Worm (Caenorhabditis elegans) whole organism, L1 larva: ENCODE results near the gene nars-2.

Experiments
- C04F5.9 ChIP-seq: sonication (generic microtip); optimal IDR thresholded peaks from 2 replicates; lab custom pipeline; 2016; ENCODE audit warnings: missing genetic modification characterization, missing compliant biosample characterization
- C16A3.4 ChIP-seq: fragments of 150-350 bp; optimal IDR thresholded peaks from 2 replicates; lab custom pipeline; 2014; ENCODE audit warnings: missing biosample characterization, missing genetic modification characterization
- F16B12.6 ChIP-seq: fragments of 150-350 bp; optimal IDR thresholded peaks from 2 replicates; lab custom pipeline; 2014; ENCODE audit warnings: missing biosample characterization, missing genetic modification characterization
- alr-1 ChIP-seq: fragments of 200-800 bp; sonication (Bioruptor generic); optimal IDR thresholded peaks from 2 replicates; lab custom pipeline; 2018; ENCODE audit warnings: borderline replicate concordance, mild to moderate bottlenecking, missing genetic modification characterization, missing compliant biosample characterization
- blmp-1 ChIP-seq: fragments of 150-350 bp; optimal IDR thresholded peaks from 2 replicates; lab custom pipeline; 2014; ENCODE audit warnings: missing biosample characterization, missing genetic modification characterization
- ceh-63 ChIP-seq: fragments of 200-800 bp; sonication (Bioruptor generic); optimal IDR thresholded peaks from 2 replicates; lab custom pipeline; 2018; ENCODE audit warnings: mild to moderate bottlenecking, missing genetic modification characterization, missing compliant biosample characterization
- ceh-8 ChIP-seq: fragments of 200-800 bp; sonication (Bioruptor generic); optimal IDR thresholded peaks from 2 replicates; lab custom pipeline; 2018; ENCODE audit warnings: mild to moderate bottlenecking, missing genetic modification characterization, moderate library complexity, missing compliant biosample characterization
- ceh-88 ChIP-seq: fragments of 200-800 bp; sonication (Bioruptor generic); IDR thresholded peaks from 2 replicates; pipeline ENCODE4 v1.3.6; 2022; ENCODE audit warnings: missing genetic modification characterization, missing compliant biosample characterization
- ceh-90 ChIP-seq: sonication (generic microtip); optimal IDR thresholded peaks from 2 replicates; lab custom pipeline; 2016; ENCODE audit warnings: missing genetic modification characterization, missing compliant biosample characterization
- dpl-1 ChIP-seq, 3 experiments: fragments of 150-350 bp in 2 of 3; sonication (generic microtip) in 1 of 3; optimal IDR thresholded peaks; 2 replicates each; lab custom pipeline; 2014 to 2017; ENCODE audit warnings: missing biosample characterization in 3 of 3, missing genetic modification characterization in 3 of 3, missing genetic modification reagents in 3 of 3
- dsc-1 ChIP-seq: sonication (generic microtip); optimal IDR thresholded peaks from 2 replicates; lab custom pipeline; 2016; ENCODE audit warnings: mild to moderate bottlenecking, missing genetic modification characterization, missing compliant biosample characterization
- efl-1 ChIP-seq, 4 experiments: fragments of 150-350 bp; optimal IDR thresholded peaks in 3 of 4; peaks in 1 of 4; 1 replicate in 1 of 4; 2 replicates in 3 of 4; lab custom pipeline; 2014; ENCODE audit warnings: missing biosample characterization in 2 of 4, missing genetic modification characterization in 2 of 4, missing genetic modification reagents in 2 of 4
- egl-13 ChIP-seq: sonication (generic microtip); optimal IDR thresholded peaks from 2 replicates; lab custom pipeline; 2016; ENCODE audit warnings: missing genotype, missing genetic modification reagents, missing genetic modification characterization, missing compliant biosample characterization
- egl-27 ChIP-seq, 2 experiments: fragments of 150-350 bp in 1 of 2; sonication (generic microtip); optimal IDR thresholded peaks; 3 replicates each; lab custom pipeline; 2017 to 2018; ENCODE audit warnings: missing biosample characterization in 2 of 2, missing genetic modification characterization in 2 of 2, missing genetic modification reagents in 2 of 2
- fkh-10 ChIP-seq: sonication (generic microtip); optimal IDR thresholded peaks from 2 replicates; lab custom pipeline; 2017; ENCODE audit warnings: missing biosample characterization, missing genetic modification reagents, missing genetic modification characterization
- fkh-4 ChIP-seq: sonication (generic microtip); optimal IDR thresholded peaks from 2 replicates; lab custom pipeline; 2016; ENCODE audit warnings: missing compliant biosample characterization, missing genetic modification characterization, borderline replicate concordance
- fkh-8 ChIP-seq: sonication (generic microtip); optimal IDR thresholded peaks from 2 replicates; lab custom pipeline; 2016; ENCODE audit warnings: mild to moderate bottlenecking, missing genetic modification characterization, missing compliant biosample characterization
- irx-1 ChIP-seq: sonication (generic microtip); optimal IDR thresholded peaks from 2 replicates; lab custom pipeline; 2016; ENCODE audit warnings: missing genetic modification characterization, missing compliant biosample characterization
- jun-1 ChIP-seq: fragments of 150-350 bp; optimal IDR thresholded peaks from 2 replicates; lab custom pipeline; 2014; ENCODE audit warnings: missing biosample characterization, missing genetic modification reagents, missing genetic modification characterization
- lin-13 ChIP-seq: fragments of 150-350 bp; optimal IDR thresholded peaks from 2 replicates; lab custom pipeline; 2014; ENCODE audit warnings: missing biosample characterization, missing genetic modification reagents, missing genetic modification characterization
- lin-35 ChIP-seq, 2 experiments: fragments of 150-350 bp; optimal IDR thresholded peaks; 2 replicates each; lab custom pipeline; 2014; ENCODE audit warnings: missing biosample characterization in 2 of 2, missing genetic modification characterization in 2 of 2, missing genetic modification reagents in 2 of 2
- lsy-2 ChIP-seq, 2 experiments: fragments of 150-350 bp; optimal IDR thresholded peaks; 2 replicates each; lab custom pipeline; 2014; ENCODE audit warnings: missing biosample characterization in 2 of 2, missing genetic modification characterization in 2 of 2
- mab-9 ChIP-seq: fragments of 200-800 bp; sonication (Bioruptor generic); IDR thresholded peaks from 2 replicates; pipeline ENCODE4 v1.3.6; 2022; ENCODE audit warnings: missing genetic modification reagents, missing genetic modification characterization, missing compliant biosample characterization
- mep-1 ChIP-seq: fragments of 150-350 bp; optimal IDR thresholded peaks from 2 replicates; lab custom pipeline; 2014; ENCODE audit warnings: missing biosample characterization, missing genetic modification characterization
- nhr-28 ChIP-seq: fragments of 150-350 bp; optimal IDR thresholded peaks from 2 replicates; lab custom pipeline; 2014; ENCODE audit warnings: missing biosample characterization, missing genetic modification characterization
- snpc-4 ChIP-seq: fragments of 150-350 bp; optimal IDR thresholded peaks from 2 replicates; lab custom pipeline; 2014; ENCODE audit warnings: missing biosample characterization, missing genetic modification characterization
- sox-4 ChIP-seq: sonication (generic microtip); optimal IDR thresholded peaks from 2 replicates; lab custom pipeline; 2016; ENCODE audit warnings: missing genetic modification characterization, missing compliant biosample characterization
- sptf-1 ChIP-seq: fragments of 150-350 bp; optimal IDR thresholded peaks from 2 replicates; lab custom pipeline; 2014; ENCODE audit warnings: missing biosample characterization, missing genetic modification characterization
- swsn-7 ChIP-seq: sonication (generic microtip); optimal IDR thresholded peaks from 2 replicates; lab custom pipeline; 2016; ENCODE audit warnings: missing genetic modification characterization, missing compliant biosample characterization
- tbx-2 ChIP-seq: sonication (generic microtip); optimal IDR thresholded peaks from 2 replicates; lab custom pipeline; 2016; ENCODE audit warnings: missing genetic modification characterization, missing compliant biosample characterization
- unc-130 ChIP-seq: fragments of 150-350 bp; optimal IDR thresholded peaks from 2 replicates; lab custom pipeline; 2017; ENCODE audit warnings: missing biosample characterization, missing genetic modification characterization, inconsistent platforms
- xbp-1 ChIP-seq: sonication (generic microtip); optimal IDR thresholded peaks from 2 replicates; lab custom pipeline; 2016; ENCODE audit warnings: missing genetic modification characterization, missing compliant biosample characterization
- zag-1 ChIP-seq: fragments of 150-350 bp; optimal IDR thresholded peaks from 2 replicates; lab custom pipeline; 2014; ENCODE audit warnings: missing biosample characterization, missing genetic modification characterization
- zip-4 ChIP-seq: fragments of 200-800 bp; sonication (Bioruptor generic); optimal IDR thresholded peaks from 2 replicates; lab custom pipeline; 2018; ENCODE audit warnings: mild to moderate bottlenecking, missing genetic modification characterization, moderate library complexity, missing compliant biosample characterization
- ztf-11 ChIP-seq, 2 experiments: sonication (generic microtip); optimal IDR thresholded peaks; 2 replicates each; lab custom pipeline; 2016 to 2017; ENCODE audit warnings: missing genetic modification characterization in 2 of 2, missing biosample characterization in 1 of 2, missing compliant biosample characterization in 1 of 2

nars-2 gene

ce11 chrIII:11526396-11526795 lies 25.8 kb upstream of the nars-2 start, which contains the start of gene xpb-1:
xpb-1 (plus strand) TSS chrIII:11526657.
- TF ChIP-seq ztf-11 (tag; optimal IDR thresholded peaks at IDR 0.05; lab: Kevin White, UChicago) (no peak), egl-13 (tag; lab: Kevin White, UChicago) (no peak), swsn-7 (tag; lab: Kevin White, UChicago) (no peak), dpl-1 (GFP tag; optimal IDR thresholded peaks at IDR 0.05; lab: Kevin White, UChicago) (peak; percentile 21 to 60 (median 45)), lin-35 (GFP tag; optimal IDR thresholded peaks at IDR 0.05; lab: Kevin White, UChicago) (peak; percentile 36 to 58), lsy-2 (tag; optimal IDR thresholded peaks at IDR 0.05; lab: Kevin White, UChicago) (peak; percentile 33 to 56), C16A3.4 (tag; lab: Kevin White, UChicago) (peak; percentile 8), fkh-10 (no peak), alr-1 (tag; lab: Kevin White, UChicago) (no peak), egl-27 (tag; optimal IDR thresholded peaks at IDR 0.05; lab: Kevin White, UChicago) (no peak), fkh-8 (no peak), blmp-1 (tag; lab: Kevin White, UChicago) (peak; percentile 32), tbx-2 (tag; lab: Kevin White, UChicago) (peak; percentile 1), mab-9 (GFP tag; lab: Robert Waterston, UW) (no peak), mep-1 (peak; percentile 39), fkh-4 (tag; lab: Kevin White, UChicago) (no peak), snpc-4 (tag; lab: Kevin White, UChicago) (no peak), ceh-63 (GFP tag; lab: Kevin White, UChicago) (no peak), C04F5.9 (tag; lab: Kevin White, UChicago) (peak; percentile 5), lin-13 (GFP tag; lab: Kevin White, UChicago) (no peak), jun-1 (tag; lab: Kevin White, UChicago) (no peak), zag-1 (no peak), irx-1 (tag; lab: Kevin White, UChicago) (peak; percentile 6), ceh-90 (tag; lab: Kevin White, UChicago) (no peak), ceh-8 (GFP tag; lab: Kevin White, UChicago) (no peak), nhr-28 (tag; lab: Kevin White, UChicago) (no peak), zip-4 (no peak), dsc-1 (tag; lab: Kevin White, UChicago) (peak; percentile 8), sptf-1 (tag; lab: Kevin White, UChicago) (no peak), unc-130 (tag; lab: Kevin White, UChicago) (no peak), efl-1 (optimal IDR thresholded peaks at IDR 0.05; lab: Kevin White, UChicago) (peak; percentile 32 to 59), efl-1 (GFP tag; optimal IDR thresholded peaks at IDR 0.05 in 1 of 2; lab: Kevin White, UChicago) (peak; percentile 65 to 94), xbp-1 (tag; lab: Kevin White, UChicago) (no peak), F16B12.6 (tag; lab: Kevin White, UChicago) (peak; percentile 83)

DNA sequence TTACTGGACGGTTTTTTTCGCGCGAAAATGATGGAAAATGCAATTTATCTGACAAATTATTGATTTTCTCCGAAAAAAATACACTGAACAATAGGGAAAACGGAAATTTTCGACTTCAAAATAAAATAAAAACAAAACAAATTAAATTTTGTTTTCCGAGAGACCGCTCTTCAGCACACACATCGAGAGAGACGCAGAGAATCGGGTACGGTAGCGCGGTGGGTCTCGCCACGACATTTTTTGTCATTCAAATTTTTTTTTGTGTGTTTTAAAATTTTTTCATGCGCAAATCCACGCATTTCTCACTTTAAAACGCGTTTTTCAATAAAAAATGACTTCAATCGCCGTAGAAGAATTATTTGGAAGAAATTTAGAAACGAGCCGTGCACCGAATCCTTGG lies 23.5 kb upstream of the nars-2 start:
- TF ChIP-seq ceh-88 (GFP tag; lab: Robert Waterston, UW) (no peak), sox-4 (tag; lab: Kevin White, UChicago) (no peak), dsc-1 (tag; lab: Kevin White, UChicago) (no peak)

- TF ChIP-seq snpc-4 (tag; lab: Kevin White, UChicago) (no peak), dpl-1 (GFP tag; optimal IDR thresholded peaks at IDR 0.05; lab: Kevin White, UChicago) (peak; percentile 21 to 47 (median 43))
Observed at ce11 chrIII:11523504-11524025, 23.0 kb upstream of the nars-2 start, which contains the start of the genes Y66D12A.16 and such-1. Y66D12A.16 (plus strand) TSS chrIII:11523554. such-1 (minus strand) TSS chrIII:11523759.

ce11 chrIII:11515192-11515591 lies 14.6 kb upstream of the nars-2 start:
- peak in 1 of 3 experiments; percentile 12 for TF ChIP-seq dpl-1 (GFP tag; optimal IDR thresholded peaks at IDR 0.05; lab: Kevin White, UChicago)
- peak in 1 of 2 experiments; percentile 66 for TF ChIP-seq efl-1 (optimal IDR thresholded peaks at IDR 0.05; lab: Kevin White, UChicago)
- TF ChIP-seq efl-1 (GFP tag; optimal IDR thresholded peaks at IDR 0.05 in 1 of 2; lab: Kevin White, UChicago): peak; percentile 24 to 73
